Worm (Caenorhabditis elegans) whole organism, L2 larva: ENCODE results near the gene sru-21.

Experiments
- lin-13 ChIP-seq: fragments of 150-350 bp; optimal IDR thresholded peaks from 2 replicates; lab custom pipeline; 2014; ENCODE audit warnings: missing biosample characterization, missing genetic modification reagents, missing genetic modification characterization
- lsy-2 ChIP-seq, 2 experiments: fragments of 150-350 bp in 1 of 2; sonication (generic microtip) in 1 of 2; optimal IDR thresholded peaks; 2 replicates each; lab custom pipeline; 2014 to 2017; ENCODE audit warnings: missing biosample characterization in 2 of 2, missing genetic modification characterization in 2 of 2
- peb-1 ChIP-seq: fragments of 150-350 bp; optimal IDR thresholded peaks from 2 replicates; lab custom pipeline; 2014; ENCODE audit warnings: missing biosample characterization, missing genetic modification characterization

ce11 chrIV:13664090-13664489 lies 37.5 kb downstream of the sru-21 start, which contains the start of gene Y45F10C.4:
- TF ChIP-seq peb-1 (tag; lab: Kevin White, UChicago) = no peak
- TF ChIP-seq lsy-2 (tag; optimal IDR thresholded peaks at IDR 0.05; lab: Kevin White, UChicago) = no peak
- no peak for TF ChIP-seq lin-13 (GFP tag; lab: Kevin White, UChicago)
